Fruit fly (Drosophila melanogaster): ENCODE data around the gene mtgo.

DNA sequence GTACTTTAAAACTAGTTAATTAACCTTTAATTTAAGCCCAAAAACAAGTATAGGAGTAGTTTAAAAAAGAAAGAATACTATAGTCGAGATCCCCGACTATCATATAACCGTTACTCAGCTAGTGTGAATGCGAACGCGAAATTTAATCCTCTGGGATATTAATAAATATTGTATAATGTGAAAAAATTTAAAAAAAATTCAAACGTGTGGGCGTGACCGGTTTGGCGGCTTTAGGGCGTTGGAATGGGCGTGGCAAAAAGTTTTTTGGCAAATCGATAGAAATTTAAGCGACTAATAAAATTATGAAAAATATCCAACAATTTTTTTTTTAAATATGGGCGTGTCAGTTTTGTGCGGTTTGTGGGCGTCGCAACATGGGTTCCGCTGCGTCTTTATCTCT, 134.3 kb downstream of the mtgo start:
- no peak for TF ChIP-seq Myc (optimal IDR thresholded peaks at IDR 0.05)
- no peak for TF ChIP-seq h (optimal IDR thresholded peaks at IDR 0.05)
- no peak for TF ChIP-seq insv (optimal IDR thresholded peaks at IDR 0.05)
- no peak for TF ChIP-seq psq (optimal IDR thresholded peaks at IDR 0.05)
- TF ChIP-seq Sin3A (optimal IDR thresholded peaks at IDR 0.05): no peak
